Fruit fly (Drosophila melanogaster) whole organism, embryonic: Measurements from ENCODE around the gene GABA-B-R2.

Experiments used
- Ada2b ChIP-seq: fragments of 200-800 bp; sonication (Bioruptor generic); IDR thresholded peaks from 2 replicates; pipeline ENCODE4 v1.3.6; 2022; ENCODE audit warnings: missing biosample characterization, missing genetic modification characterization
- Antp ChIP-seq: fragments of 200-800 bp; sonication (Bioruptor generic); optimal IDR thresholded peaks from 3 replicates; lab custom pipeline; 2016; ENCODE audit warnings: missing biosample characterization, missing genetic modification characterization
- Atf3 ChIP-seq: fragments of 200-800 bp; sonication (Bioruptor generic); optimal IDR thresholded peaks from 3 replicates; lab custom pipeline; 2016; ENCODE audit warnings: missing biosample characterization, missing genetic modification characterization
- Atf6 ChIP-seq: fragments of 200-800 bp; sonication (Bioruptor generic); IDR thresholded peaks from 2 replicates; pipeline ENCODE4 v1.3.6; 2022; ENCODE audit warnings: missing biosample characterization, missing genetic modification characterization
- Bgb ChIP-seq: fragments of 200-800 bp; sonication (Bioruptor generic); IDR thresholded peaks from 2 replicates; pipeline ENCODE4 v1.3.6; 2022; ENCODE audit warnings: missing biosample characterization, missing genetic modification characterization; ENCODE audit not compliant: partially characterized antibody
- Blimp-1 ChIP-seq: fragments of 200-800 bp; sonication (Bioruptor generic); optimal IDR thresholded peaks from 3 replicates; lab custom pipeline; 2018; ENCODE audit warnings: missing biosample characterization, missing genetic modification characterization, mild to moderate bottlenecking, moderate library complexity, missing genetic modification reagents
- CG10209 ChIP-seq: fragments of 200-800 bp; sonication (Bioruptor generic); optimal IDR thresholded peaks from 3 replicates; lab custom pipeline; 2017; ENCODE audit warnings: missing biosample characterization, mild to moderate bottlenecking, missing genetic modification characterization, missing genetic modification reagents
- CG10565 ChIP-seq: fragments of 200-800 bp; sonication (Bioruptor generic); optimal IDR thresholded peaks from 3 replicates; lab custom pipeline; 2016; ENCODE audit warnings: missing biosample characterization, mild to moderate bottlenecking, missing genetic modification characterization
- CG10959 ChIP-seq: fragments of 200-800 bp; sonication (Bioruptor generic); IDR thresholded peaks from 2 replicates; pipeline ENCODE4 v1.3.6; 2022; ENCODE audit warnings: missing biosample characterization, missing genetic modification characterization
- CG11723 ChIP-seq: fragments of 200-800 bp; sonication (Bioruptor generic); optimal IDR thresholded peaks from 2 replicates; lab custom pipeline; 2017; ENCODE audit warnings: missing biosample characterization, mild to moderate bottlenecking, missing genetic modification characterization
- CG13287 ChIP-seq: fragments of 200-800 bp; sonication (Bioruptor generic); IDR thresholded peaks from 2 replicates; pipeline ENCODE4 v1.3.6; 2022; ENCODE audit warnings: missing biosample characterization, missing genetic modification characterization; ENCODE audit not compliant: partially characterized antibody
- CG14710 ChIP-seq: fragments of 200-800 bp; sonication (Bioruptor generic); optimal IDR thresholded peaks from 3 replicates; lab custom pipeline; 2019; ENCODE audit warnings: missing biosample characterization, mild to moderate bottlenecking, missing genetic modification characterization, moderate library complexity
- CG18599 ChIP-seq: fragments of 200-800 bp; sonication (Bioruptor generic); optimal IDR thresholded peaks from 3 replicates; lab custom pipeline; 2017; ENCODE audit warnings: missing biosample characterization, missing genetic modification characterization, mild to moderate bottlenecking, moderate library complexity, missing genetic modification reagents
- CG2678 ChIP-seq: fragments of 200-800 bp; sonication (Bioruptor generic); optimal IDR thresholded peaks from 3 replicates; lab custom pipeline; 2019; ENCODE audit warnings: missing biosample characterization, mild to moderate bottlenecking, missing genetic modification characterization, moderate library complexity
- CG3407 ChIP-seq: fragments of 200-800 bp; sonication (Bioruptor generic); optimal IDR thresholded peaks from 2 replicates; lab custom pipeline; 2018; ENCODE audit warnings: missing biosample characterization, mild to moderate bottlenecking, missing genetic modification characterization
- CG42726 ChIP-seq: fragments of 200-800 bp; sonication (Bioruptor generic); IDR thresholded peaks from 2 replicates; pipeline ENCODE4 v1.3.6; 2022; ENCODE audit warnings: missing biosample characterization, missing genetic modification characterization; ENCODE audit not compliant: partially characterized antibody
- CG4424 ChIP-seq: fragments of 200-800 bp; sonication (Bioruptor generic); optimal IDR thresholded peaks from 3 replicates; lab custom pipeline; 2016; ENCODE audit warnings: missing biosample characterization, missing genetic modification characterization
- CG7271 ChIP-seq: fragments of 200-800 bp; sonication (Bioruptor generic); optimal IDR thresholded peaks from 2 replicates; lab custom pipeline; 2018; ENCODE audit warnings: missing biosample characterization, mild to moderate bottlenecking, missing genetic modification characterization, moderate library complexity
- CG8359 ChIP-seq: fragments of 200-800 bp; sonication (Bioruptor generic); optimal IDR thresholded peaks from 2 replicates; lab custom pipeline; 2017; ENCODE audit warnings: missing biosample characterization, mild to moderate bottlenecking, missing genetic modification characterization, borderline replicate concordance
- CG9797 ChIP-seq: fragments of 200-800 bp; sonication (Bioruptor generic); optimal IDR thresholded peaks from 3 replicates; lab custom pipeline; 2018; ENCODE audit warnings: missing biosample characterization, mild to moderate bottlenecking, missing genetic modification characterization
- D ChIP-seq, 2 experiments: fragments of 200-800 bp in 1 of 2; fragments of >200 bp in 1 of 2; sonication (Bioruptor generic) in 1 of 2; optimal IDR thresholded peaks; 2 replicates in 1 of 2; 3 replicates in 1 of 2; lab custom pipeline; 2017; ENCODE audit warnings: mild to moderate bottlenecking in 1 of 2, missing biosample characterization in 1 of 2, missing genetic modification characterization in 1 of 2, missing genetic modification reagents in 1 of 2
- Doc2 ChIP-seq: fragments of 200-800 bp; sonication (Bioruptor generic); IDR thresholded peaks from 2 replicates; pipeline ENCODE4 v1.3.6; 2022; ENCODE audit warnings: missing biosample characterization, missing genetic modification characterization
- Doc3 ChIP-seq: fragments of 200-800 bp; sonication (Bioruptor generic); IDR thresholded peaks from 3 replicates; pipeline ENCODE4 v1.3.6; 2022; ENCODE audit warnings: missing biosample characterization, missing genetic modification characterization; ENCODE audit not compliant: partially characterized antibody
- Ets97D ChIP-seq: fragments of 200-800 bp; sonication (Bioruptor generic); optimal IDR thresholded peaks from 3 replicates; lab custom pipeline; 2016; ENCODE audit warnings: missing biosample characterization, missing genetic modification characterization
- Fer2 ChIP-seq: fragments of 200-800 bp; sonication (Bioruptor generic); optimal IDR thresholded peaks from 2 replicates; lab custom pipeline; 2018; ENCODE audit warnings: missing biosample characterization, mild to moderate bottlenecking, missing genetic modification characterization, moderate library complexity
- Hmr ChIP-seq: fragments of 200-800 bp; sonication (Bioruptor generic); optimal IDR thresholded peaks from 3 replicates; lab custom pipeline; 2017; ENCODE audit warnings: mild to moderate bottlenecking, missing biosample characterization, missing genetic modification reagents, missing genetic modification characterization
- Hr39 ChIP-seq: fragments of >200 bp; optimal IDR thresholded peaks from 2 replicates; lab custom pipeline; 2017
- Lpt ChIP-seq: fragments of >200 bp; optimal IDR thresholded peaks from 2 replicates; lab custom pipeline; 2018; ENCODE audit warnings: missing biosample characterization, missing genetic modification characterization
- Nf-YB ChIP-seq: fragments of 200-800 bp; sonication (Bioruptor generic); optimal IDR thresholded peaks from 3 replicates; lab custom pipeline; 2019; ENCODE audit warnings: missing biosample characterization, mild to moderate bottlenecking, missing genetic modification characterization, moderate library complexity
- fd102C ChIP-seq: fragments of 200-800 bp; sonication (Bioruptor generic); optimal IDR thresholded peaks from 2 replicates; lab custom pipeline; 2018; ENCODE audit warnings: missing biosample characterization, mild to moderate bottlenecking, missing genetic modification characterization, moderate library complexity
- fru ChIP-seq: fragments of >200 bp; optimal IDR thresholded peaks from 2 replicates; lab custom pipeline; 2017
- grau ChIP-seq: fragments of 200-800 bp; optimal IDR thresholded peaks from 3 replicates; lab custom pipeline; 2019; ENCODE audit warnings: missing biosample characterization, mild to moderate bottlenecking, missing genetic modification characterization, moderate library complexity
- ind ChIP-seq: fragments of 200-800 bp; sonication (Bioruptor generic); optimal IDR thresholded peaks from 3 replicates; lab custom pipeline; 2016; ENCODE audit warnings: missing biosample characterization, missing genetic modification characterization
- insv ChIP-seq, 2 experiments: fragments of 200-800 bp; sonication (Bioruptor generic); optimal IDR thresholded peaks; 3 replicates each; lab custom pipeline; 2016 to 2018; ENCODE audit warnings: missing biosample characterization in 2 of 2, missing genetic modification characterization in 2 of 2
- kay ChIP-seq: fragments of 200-800 bp; sonication (Bioruptor generic); optimal IDR thresholded peaks from 2 replicates; lab custom pipeline; 2016; ENCODE audit warnings: missing biosample characterization, missing genetic modification characterization
- otp ChIP-seq: fragments of 200-800 bp; sonication (Bioruptor generic); IDR thresholded peaks from 3 replicates; pipeline ENCODE4, ENCODE4 v1.3.6; 2022; ENCODE audit warnings: missing biosample characterization, missing genetic modification characterization
- pnt ChIP-seq: fragments of 200-800 bp; sonication (Bioruptor generic); optimal IDR thresholded peaks from 3 replicates; lab custom pipeline; 2016; ENCODE audit warnings: missing biosample characterization, missing genetic modification characterization
- prd ChIP-seq, 3 experiments: fragments of >200 bp in 2 of 3; fragments of 200-800 bp in 1 of 3; sonication (Bioruptor generic) in 1 of 3; optimal IDR thresholded peaks in 2 of 3; IDR thresholded peaks in 1 of 3; 2 replicates in 2 of 3; 3 replicates in 1 of 3; pipeline versions ENCODE4 v1.3.6 to Lab custom; 2017 to 2022; ENCODE audit warnings: missing biosample characterization in 1 of 3, missing genetic modification characterization in 1 of 3
- pros ChIP-seq: fragments of 200-800 bp; sonication (Bioruptor generic); optimal IDR thresholded peaks from 3 replicates; lab custom pipeline; 2019; ENCODE audit warnings: missing biosample characterization, mild to moderate bottlenecking, missing genetic modification characterization, moderate library complexity
- psq ChIP-seq: fragments of 200-800 bp; sonication (Bioruptor generic); optimal IDR thresholded peaks from 2 replicates; lab custom pipeline; 2017; ENCODE audit warnings: missing biosample characterization, missing genetic modification characterization
- ro ChIP-seq: fragments of 200-800 bp; sonication (Bioruptor generic); IDR thresholded peaks from 2 replicates; pipeline ENCODE4 v1.3.6; 2022; ENCODE audit warnings: missing biosample characterization, missing genetic modification characterization
- sc ChIP-seq, 3 experiments: fragments of >200 bp in 2 of 3; fragments of 200-800 bp in 1 of 3; sonication (Bioruptor generic) in 1 of 3; optimal IDR thresholded peaks; 2 replicates in 2 of 3; 3 replicates in 1 of 3; lab custom pipeline; 2017; ENCODE audit warnings: mild to moderate bottlenecking in 1 of 3, missing biosample characterization in 1 of 3, missing genetic modification characterization in 1 of 3, missing genetic modification reagents in 1 of 3
- sug ChIP-seq: fragments of 200-800 bp; optimal IDR thresholded peaks from 2 replicates; lab custom pipeline; 2019; ENCODE audit warnings: missing biosample characterization, mild to moderate bottlenecking, missing genetic modification characterization, moderate library complexity
- tx ChIP-seq: fragments of 200-800 bp; sonication (Bioruptor generic); optimal IDR thresholded peaks from 2 replicates; lab custom pipeline; 2016; ENCODE audit warnings: missing biosample characterization, missing genetic modification characterization
- yki ChIP-seq: fragments of >200 bp; optimal IDR thresholded peaks from 3 replicates; lab custom pipeline; 2018

The GABA-B-R2 gene

dm6 chr3R:21822562-21822933 lies 46.9 kb upstream of the GABA-B-R2 start, which contains the start of gene CASK (continued):
- TF ChIP-seq CG3407 (GFP tag; lab: Kevin White, UChicago) = no peak
- no peak for TF ChIP-seq D (optimal IDR thresholded peaks at IDR 0.05; lab: Kevin White, UChicago)
- TF ChIP-seq D (GFP tag; optimal IDR thresholded peaks at IDR 0.05; lab: Kevin White, UChicago) = no peak
- TF ChIP-seq CG42726 (GFP tag; lab: Robert Waterston, UW) = no peak
- peak; percentile 40 for TF ChIP-seq CG14710 (tag; lab: Kevin White, UChicago)
- TF ChIP-seq yki (lab: Kevin White, UChicago) = no peak
- TF ChIP-seq CG8359 = no peak
- no peak for TF ChIP-seq Atf6 (GFP tag; lab: Robert Waterston, UW)
- TF ChIP-seq pnt (GFP tag; lab: Kevin White, UChicago) = no peak
- no peak for TF ChIP-seq Hr39 (lab: Kevin White, UChicago)
- TF ChIP-seq CG10565 = no peak
- TF ChIP-seq CG2678 = no peak
- peak; percentile 14; the same call in 1 of the 2 replicates for TF ChIP-seq Bgb (GFP tag; lab: Robert Waterston, UW)
- TF ChIP-seq Lpt (GFP tag; lab: Kevin White, UChicago) = no peak
- TF ChIP-seq psq (GFP tag; lab: Kevin White, UChicago) = no peak
- TF ChIP-seq sc (optimal IDR thresholded peaks at IDR 0.05; lab: Kevin White, UChicago) = no peak
- no peak for TF ChIP-seq sc (GFP tag; optimal IDR thresholded peaks at IDR 0.05; lab: Kevin White, UChicago)
- peak in 1 of 2 experiments; percentile 12 for TF ChIP-seq insv (GFP tag; optimal IDR thresholded peaks at IDR 0.05; lab: Kevin White, UChicago)
- TF ChIP-seq CG18599 (GFP tag; lab: Kevin White, UChicago) = no peak
- peak; percentile 24 for TF ChIP-seq sug
- no peak for TF ChIP-seq CG7271 (tag; lab: Kevin White, UChicago)
- peak; percentile 29 for TF ChIP-seq CG13287 (GFP tag; lab: Robert Waterston, UW)
- no peak for TF ChIP-seq Blimp-1 (GFP tag; lab: Kevin White, UChicago)
- TF ChIP-seq Atf3 = no peak
- TF ChIP-seq ind (GFP tag; lab: Kevin White, UChicago) = no peak
- peak; percentile 20 for TF ChIP-seq Hmr (GFP tag; lab: Kevin White, UChicago)
- no peak for TF ChIP-seq CG10209 (GFP tag; lab: Kevin White, UChicago)
- TF ChIP-seq ro (GFP tag; lab: Robert Waterston, UW) = no peak
- TF ChIP-seq Antp (GFP tag; lab: Kevin White, UChicago) = no peak
- no peak for TF ChIP-seq CG10959 (GFP tag; lab: Robert Waterston, UW)
- no peak for TF ChIP-seq tx (GFP tag; lab: Kevin White, UChicago)
- TF ChIP-seq Ets97D (GFP tag; lab: Kevin White, UChicago) = peak; percentile 57
- TF ChIP-seq kay (GFP tag; lab: Kevin White, UChicago) = no peak
- peak; percentile 12 for TF ChIP-seq grau (tag; lab: Kevin White, UChicago)
- no peak for TF ChIP-seq Doc3
- TF ChIP-seq fru (lab: Kevin White, UChicago) = no peak
- no peak for TF ChIP-seq otp (GFP tag; lab: Robert Waterston, UW)
- TF ChIP-seq Doc2 (GFP tag; lab: Robert Waterston, UW) = no peak
- TF ChIP-seq CG4424 = no peak
- no peak for TF ChIP-seq Fer2
- TF ChIP-seq CG9797 (GFP tag; lab: Kevin White, UChicago) = peak; percentile 85
- TF ChIP-seq Ada2b (GFP tag; lab: Robert Waterston, UW) = no peak
- no peak for TF ChIP-seq prd (optimal IDR thresholded peaks at IDR 0.05; lab: Kevin White, UChicago)
- TF ChIP-seq prd (GFP tag; IDR thresholded peaks at IDR 0.05; lab: Robert Waterston, UW) = 0 out of 3 replicates have a peak, but pooled peaks have one; percentile 19
- no peak for TF ChIP-seq CG11723 (GFP tag; lab: Kevin White, UChicago)
- TF ChIP-seq fd102C (GFP tag; lab: Kevin White, UChicago) = no peak
- TF ChIP-seq pros = no peak
- no peak for TF ChIP-seq Nf-YB (GFP tag; lab: Kevin White, UChicago)
- TF ChIP-seq, all 482 proteins: peak for 81
